Worm (Caenorhabditis elegans): ENCODE data around the gene F46G10.4.
A peak's percentile ranks its signal among the peaks of the same experiment; 100 is the strongest.

The F46G10.4 gene

ce11 chrX:13306869-13307446 lies 26.9 kb upstream of the F46G10.4 start (continued):
- TF ChIP-seq elt-1 (tag; optimal IDR thresholded peaks at IDR 0.05; ENCODE audit: borderline replicate concordance, insufficient read depth): no peak
- TF ChIP-seq ces-1 (GFP tag; optimal IDR thresholded peaks at IDR 0.05): peak; percentile 62
- TF ChIP-seq drap-1 (GFP tag; optimal IDR thresholded peaks at IDR 0.05): peak; percentile 96
- TF ChIP-seq sptf-1 (tag; optimal IDR thresholded peaks at IDR 0.05): peak; percentile 97
- TF ChIP-seq tbx-8 (GFP tag; optimal IDR thresholded peaks at IDR 0.05): peak; percentile 89
- peak; percentile 78 for TF ChIP-seq lin-13 (tag; optimal IDR thresholded peaks at IDR 0.05)
- peak; percentile 96 for TF ChIP-seq cnd-1 (tag; optimal IDR thresholded peaks at IDR 0.05)
- TF ChIP-seq flh-1 (GFP tag; optimal IDR thresholded peaks at IDR 0.05): peak; percentile 83
- TF ChIP-seq unc-62 (GFP tag; optimal IDR thresholded peaks at IDR 0.05): peak; percentile 86
- no peak for TF ChIP-seq blmp-1 (tag; optimal IDR thresholded peaks at IDR 0.05)
- peak; percentile 90 for TF ChIP-seq bed-3 (GFP tag; optimal IDR thresholded peaks at IDR 0.05)
- TF ChIP-seq ztf-11 (tag; optimal IDR thresholded peaks at IDR 0.05): peak; percentile 55

ce11 chrX:13307852-13308251 lies 26.0 kb upstream of the F46G10.4 start:
- TF ChIP-seq flh-1 (GFP tag; optimal IDR thresholded peaks at IDR 0.05): no peak
- TF ChIP-seq ceh-83 (GFP tag; optimal IDR thresholded peaks at IDR 0.05): no peak
- TF ChIP-seq pha-4 (tag; optimal IDR thresholded peaks at IDR 0.05): no peak

- TF ChIP-seq cnd-1 (tag; optimal IDR thresholded peaks at IDR 0.05) (no peak), unc-62 (GFP tag; optimal IDR thresholded peaks at IDR 0.05) (no peak), lsy-2 (tag; optimal IDR thresholded peaks at IDR 0.05) (no peak), M03D4.4 (tag; optimal IDR thresholded peaks at IDR 0.05) (no peak)
These were observed 25.1 kb upstream of the F46G10.4 start, which contains the start of gene srxa-8 for ce11 chrX:13308745-13309144. TSS of gene srxa-8 (minus strand) at chrX:13308845.

ce11 chrX:13310763-13311162 lies 23.1 kb upstream of the F46G10.4 start:
- TF ChIP-seq tbx-8 (GFP tag; optimal IDR thresholded peaks at IDR 0.05) (no peak), nhr-2 (tag; optimal IDR thresholded peaks at IDR 0.05) (no peak), lsy-2 (tag; optimal IDR thresholded peaks at IDR 0.05) (no peak), ztf-11 (tag; optimal IDR thresholded peaks at IDR 0.05) (no peak), ces-1 (GFP tag; optimal IDR thresholded peaks at IDR 0.05) (no peak), ceh-43 (GFP tag; optimal IDR thresholded peaks at IDR 0.05) (no peak), nhr-12 (tag; optimal IDR thresholded peaks at IDR 0.05) (no peak)

ce11 chrX:13311641-13312423 lies 22.0 kb upstream of the F46G10.4 start, which contains the start of gene F46G10.1:
TSS of gene F46G10.1 (minus strand) at chrX:13311755.
- no peak for TF ChIP-seq elt-3 (tag; optimal IDR thresholded peaks at IDR 0.05)
- no peak for TF ChIP-seq nhr-12 (tag; optimal IDR thresholded peaks at IDR 0.05)
- TF ChIP-seq tbx-8 (GFP tag; optimal IDR thresholded peaks at IDR 0.05): no peak
- TF ChIP-seq mls-2 (tag; optimal IDR thresholded peaks at IDR 0.05): no peak
- TF ChIP-seq bed-3 (GFP tag; optimal IDR thresholded peaks at IDR 0.05): no peak
- TF ChIP-seq mab-5 (tag; optimal IDR thresholded peaks at IDR 0.05): no peak
- no peak for TF ChIP-seq zip-8 (tag; optimal IDR thresholded peaks at IDR 0.05)
- TF ChIP-seq sem-2 (GFP tag; optimal IDR thresholded peaks at IDR 0.05): no peak
- no peak for TF ChIP-seq mep-1 (tag; optimal IDR thresholded peaks at IDR 0.05)
- TF ChIP-seq M03D4.4 (tag; optimal IDR thresholded peaks at IDR 0.05): no peak
- no peak for TF ChIP-seq ceh-39 (tag; optimal IDR thresholded peaks at IDR 0.05)
- TF ChIP-seq nhr-76 (tag; optimal IDR thresholded peaks at IDR 0.05): no peak
- no peak for TF ChIP-seq unc-39 (tag; optimal IDR thresholded peaks at IDR 0.05)
- no peak for TF ChIP-seq nhr-237 (tag; optimal IDR thresholded peaks at IDR 0.05)
- no peak for TF ChIP-seq ztf-11 (tag; optimal IDR thresholded peaks at IDR 0.05)

- TF ChIP-seq nhr-2 (tag; optimal IDR thresholded peaks at IDR 0.05) (no peak), mep-1 (tag; optimal IDR thresholded peaks at IDR 0.05) (no peak), lsy-2 (tag; optimal IDR thresholded peaks at IDR 0.05) (no peak), elt-3 (tag; optimal IDR thresholded peaks at IDR 0.05) (no peak), blmp-1 (tag; optimal IDR thresholded peaks at IDR 0.05) (no peak), zip-8 (tag; optimal IDR thresholded peaks at IDR 0.05) (no peak), ceh-43 (GFP tag; optimal IDR thresholded peaks at IDR 0.05) (no peak), snpc-4 (tag; optimal IDR thresholded peaks at IDR 0.05) (no peak), M03D4.4 (tag; optimal IDR thresholded peaks at IDR 0.05) (no peak), lin-32 (GFP tag; optimal IDR thresholded peaks at IDR 0.05) (no peak), lin-13 (tag; optimal IDR thresholded peaks at IDR 0.05) (no peak), cnd-1 (tag; optimal IDR thresholded peaks at IDR 0.05) (no peak), sem-2 (GFP tag; optimal IDR thresholded peaks at IDR 0.05) (no peak), elt-1 (tag; optimal IDR thresholded peaks at IDR 0.05; ENCODE audit: borderline replicate concordance, insufficient read depth) (no peak), mls-2 (tag; optimal IDR thresholded peaks at IDR 0.05) (no peak), ceh-39 (tag; optimal IDR thresholded peaks at IDR 0.05) (no peak), bed-3 (GFP tag; optimal IDR thresholded peaks at IDR 0.05) (no peak)
These were observed 18.8 kb upstream of the F46G10.4 start for ce11 chrX:13315093-13315492.
